Fruit fly (Drosophila melanogaster): ENCODE data around the gene CG15579.

CG15579 gene

DNA sequence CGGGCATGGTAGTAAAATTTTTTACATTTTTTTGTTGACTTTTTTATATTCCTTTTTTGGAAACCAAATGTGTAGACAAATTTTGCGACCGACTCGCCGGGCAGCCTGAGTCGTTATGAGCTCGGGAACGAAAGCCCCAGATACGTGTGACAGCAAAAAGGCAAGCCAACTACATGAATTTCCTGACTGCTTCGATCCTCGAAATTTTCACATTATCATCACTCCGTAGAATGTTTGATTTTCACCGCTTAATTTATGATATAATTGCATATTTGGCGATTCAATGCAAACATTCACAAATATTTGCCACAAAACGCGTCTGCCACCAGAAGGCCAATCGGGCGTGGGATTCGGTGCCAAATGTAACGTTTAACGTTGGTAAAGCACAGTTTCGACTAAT, 34.7 kb downstream of the CG15579 start, which contains the start of gene CG15577:
Gene CG15577, minus strand, starts transcription at position 101 of the 400 bp plus-strand sequence.
- TF ChIP-seq CG17801 (GFP tag; optimal IDR thresholded peaks at IDR 0.05; ENCODE audit: partially characterized antibody) = no peak

DNA sequence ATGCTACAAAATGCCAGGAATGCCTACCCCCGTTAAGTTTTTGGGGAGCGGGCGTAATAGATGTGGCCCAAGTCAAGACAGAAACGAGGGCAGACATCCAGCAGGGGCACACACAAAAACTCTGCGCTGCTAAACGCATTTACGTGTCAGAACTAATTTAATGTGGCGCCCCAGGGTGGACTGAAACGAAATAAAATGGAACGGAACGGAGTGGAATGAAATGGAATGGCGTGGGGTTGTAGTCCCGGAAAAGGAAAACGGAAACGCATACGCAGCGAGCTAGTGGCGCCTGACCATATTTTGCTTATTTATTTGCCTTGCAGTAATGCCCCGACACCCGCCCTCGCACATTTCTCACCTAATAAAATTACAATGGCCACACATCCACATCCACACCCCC, 38.1 kb downstream of the CG15579 start:
- no peak for TF ChIP-seq CG17801 (GFP tag; optimal IDR thresholded peaks at IDR 0.05; ENCODE audit: partially characterized antibody)

DNA sequence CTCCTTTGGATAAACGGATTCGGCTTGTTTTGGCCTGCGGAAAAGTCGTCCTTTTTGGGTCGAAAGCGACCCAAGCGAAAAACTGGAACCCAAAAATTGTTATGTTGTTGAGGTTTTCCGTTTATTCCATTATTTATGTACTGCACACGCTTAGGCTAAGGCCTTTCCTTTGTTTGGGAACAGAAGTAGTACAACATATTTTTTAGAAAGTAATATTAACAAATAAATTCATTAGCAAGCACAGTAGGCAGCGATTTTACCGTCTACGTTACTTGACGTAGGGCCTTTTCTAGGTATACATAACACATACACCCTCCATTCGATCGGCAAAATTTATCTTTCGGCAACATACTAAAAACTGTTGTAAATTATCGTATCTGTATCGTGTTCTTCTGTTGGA, 43.2 kb downstream of the CG15579 start, which contains the start of gene CG15572:
Gene CG15572, plus strand, starts transcription at position 301 of the 400 bp plus-strand sequence.
- no peak for TF ChIP-seq CG17801 (GFP tag; optimal IDR thresholded peaks at IDR 0.05; ENCODE audit: partially characterized antibody)

DNA sequence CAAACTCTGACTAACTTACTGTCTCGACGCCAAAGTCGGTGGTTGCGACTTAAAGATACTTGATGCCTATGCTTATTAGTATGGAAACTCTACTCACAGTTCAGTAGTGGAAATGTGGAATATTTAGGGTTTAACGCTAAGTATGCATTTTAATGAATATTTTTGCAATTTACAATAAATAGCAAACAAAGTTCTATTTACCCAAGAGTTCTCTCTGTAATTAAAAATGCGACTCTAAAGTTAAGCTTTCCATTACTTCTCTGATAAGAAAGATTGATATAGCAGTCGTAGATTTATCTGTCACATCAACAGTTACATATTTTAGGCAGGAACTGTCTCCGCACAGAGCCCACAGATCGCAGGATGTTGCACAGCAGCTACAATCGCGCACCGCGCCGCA, 45.8 kb downstream of the CG15579 start, which contains the start of gene CG12691:
Gene CG12691, plus strand, starts transcription at position 301 of the 400 bp plus-strand sequence.
- no peak for TF ChIP-seq CG17801 (GFP tag; optimal IDR thresholded peaks at IDR 0.05; ENCODE audit: partially characterized antibody)

DNA sequence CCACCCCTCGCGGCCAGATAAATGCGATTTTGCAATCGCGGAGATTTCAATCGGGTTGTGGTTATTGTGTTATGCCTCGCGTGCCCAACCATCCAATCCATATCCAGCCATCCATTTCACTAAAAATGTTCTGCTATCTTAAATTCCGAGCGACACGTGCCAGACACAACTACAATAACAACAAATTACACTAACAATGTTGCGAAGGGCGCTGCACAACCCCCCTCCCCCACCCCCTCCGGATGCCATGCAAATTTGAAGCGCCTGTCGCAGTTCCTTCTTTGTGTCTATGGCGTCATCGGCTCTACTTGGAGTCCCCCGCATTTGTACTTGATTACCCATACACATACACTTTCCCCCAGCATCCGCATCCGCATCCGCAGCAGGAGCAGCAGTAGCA, 46.3 kb downstream of the CG15579 start:
- TF ChIP-seq CG17801 (GFP tag; optimal IDR thresholded peaks at IDR 0.05; ENCODE audit: partially characterized antibody) = no peak

DNA sequence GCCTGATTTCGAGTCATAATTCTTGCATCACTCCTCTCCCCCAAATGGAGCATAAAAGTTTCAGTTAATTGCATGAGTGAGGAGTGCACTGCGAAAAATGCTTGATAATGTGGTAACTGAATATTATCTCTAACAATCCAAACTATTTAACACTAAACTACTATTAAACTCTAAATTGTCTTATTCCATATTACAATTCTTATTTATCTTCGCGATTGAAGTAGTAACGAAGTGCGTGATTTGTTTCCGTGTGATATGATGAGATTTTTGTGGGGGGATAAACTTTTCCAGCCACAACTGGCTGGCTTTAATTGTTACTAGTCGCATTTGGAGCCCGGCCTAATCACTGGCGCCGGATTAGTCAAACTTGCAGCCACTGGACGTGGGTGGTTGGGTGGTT, 47.3 kb downstream of the CG15579 start:
- TF ChIP-seq CG17801 (GFP tag; optimal IDR thresholded peaks at IDR 0.05; ENCODE audit: partially characterized antibody) = no peak

DNA sequence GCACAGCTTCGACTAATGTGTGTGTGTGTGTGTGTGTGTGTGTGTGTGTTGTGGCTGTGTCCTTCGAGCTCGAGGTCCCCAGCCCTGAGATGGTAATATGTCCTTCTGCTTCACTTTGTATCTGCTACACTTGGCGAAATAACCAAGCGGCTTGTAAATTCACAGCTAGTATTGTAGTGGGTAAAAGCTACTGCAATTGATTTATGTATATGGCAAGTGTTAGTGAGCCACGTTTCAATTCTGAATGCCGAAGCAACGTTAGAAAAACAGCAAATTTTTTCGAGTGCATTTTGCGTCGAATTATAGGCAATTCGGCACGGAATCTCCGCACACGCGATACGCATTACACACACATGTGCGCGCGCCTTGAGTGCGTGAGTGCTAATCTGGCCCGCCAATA, 48.9 kb downstream of the CG15579 start:
- no peak for TF ChIP-seq CG17801 (GFP tag; optimal IDR thresholded peaks at IDR 0.05; ENCODE audit: partially characterized antibody)

Measured in ovary, adult (tissue).